Worm (Caenorhabditis elegans) whole organism, early embryonic: ENCODE results near the gene lit-1.

Experiments
- F13C5.2 ChIP-seq: sonication (generic microtip); optimal IDR thresholded peaks from 2 replicates; lab custom pipeline; 2017; ENCODE audit warnings: mild to moderate bottlenecking, missing genetic modification characterization, inconsistent platforms, missing compliant biosample characterization
- ama-1 ChIP-seq: fragments of 150-350 bp; optimal IDR thresholded peaks from 2 replicates; lab custom pipeline; 2014
- ceh-13 ChIP-seq: fragments of 200-800 bp; sonication (Bioruptor generic); optimal IDR thresholded peaks from 2 replicates; lab custom pipeline; 2018; ENCODE audit warnings: mild to moderate bottlenecking, missing genetic modification characterization, missing compliant biosample characterization
- ets-7 ChIP-seq: sonication (generic microtip); optimal IDR thresholded peaks from 2 replicates; lab custom pipeline; 2016; ENCODE audit warnings: missing genotype, missing genetic modification characterization, missing compliant biosample characterization
- hmbx-1 ChIP-seq: sonication (generic microtip); optimal IDR thresholded peaks from 2 replicates; lab custom pipeline; 2016; ENCODE audit warnings: mild to moderate bottlenecking, missing genetic modification characterization, missing compliant biosample characterization
- hnd-1 ChIP-seq: sonication (generic microtip); optimal IDR thresholded peaks from 2 replicates; lab custom pipeline; 2016; ENCODE audit warnings: missing genetic modification characterization, missing compliant biosample characterization
- pes-1 ChIP-seq: fragments of 200-800 bp; sonication (Bioruptor generic); IDR thresholded peaks from 2 replicates; pipeline ENCODE4 v1.3.6; 2022; ENCODE audit warnings: missing genetic modification reagents, missing genetic modification characterization, missing compliant biosample characterization
- scrt-1 ChIP-seq: fragments of 200-800 bp; sonication (Bioruptor generic); IDR thresholded peaks from 2 replicates; pipeline ENCODE4 v1.3.6; 2022; ENCODE audit warnings: missing genetic modification characterization, missing compliant biosample characterization
- tbx-11 ChIP-seq: fragments of 200-800 bp; sonication (Bioruptor generic); IDR thresholded peaks from 2 replicates; pipeline ENCODE4 v1.3.6; 2022; ENCODE audit warnings: missing genetic modification characterization, missing compliant biosample characterization
- tra-4 ChIP-seq: sonication (generic microtip); optimal IDR thresholded peaks from 2 replicates; lab custom pipeline; 2017; ENCODE audit warnings: missing genetic modification characterization, missing compliant biosample characterization

DNA sequence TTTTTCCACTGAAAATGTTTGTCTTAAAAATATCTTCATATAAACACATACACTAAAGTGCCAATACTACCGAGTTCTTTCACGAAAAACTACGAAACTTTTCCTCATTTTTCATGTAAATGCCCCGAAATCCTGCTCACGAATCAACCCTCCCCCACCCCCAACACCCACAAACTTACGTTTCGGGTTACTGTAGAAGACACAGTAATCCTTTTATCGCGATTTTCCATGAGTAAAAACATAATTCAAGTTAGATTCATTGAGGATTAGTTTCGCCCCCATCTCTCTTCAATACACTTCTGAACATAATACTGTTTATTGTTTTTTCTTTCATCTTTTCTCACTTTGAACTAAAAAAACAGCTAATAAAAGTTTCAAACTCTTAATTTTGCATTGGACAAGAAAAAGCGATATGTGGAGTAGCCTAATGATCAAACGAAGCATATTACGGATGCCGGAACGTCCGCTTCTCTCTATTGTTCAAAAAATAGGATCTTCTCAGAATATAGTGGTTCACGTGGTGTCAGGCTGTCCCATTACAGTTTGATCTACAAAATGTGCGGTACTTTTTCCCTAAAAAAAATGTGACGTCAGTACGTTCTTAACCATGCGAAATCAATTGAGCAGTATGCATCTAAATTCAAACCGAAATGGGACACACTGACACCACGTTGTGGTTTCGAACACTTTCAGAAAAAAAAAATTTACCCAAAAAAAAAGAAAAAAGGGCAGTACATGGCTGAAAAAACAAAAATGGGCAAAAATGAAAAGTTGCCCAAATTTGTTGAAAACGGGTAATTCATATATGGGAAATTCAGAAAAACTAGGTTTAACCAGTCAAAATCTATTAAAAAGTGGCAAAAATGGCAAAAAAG is 22.5 kb downstream of the lit-1 start:
- TF ChIP-seq hnd-1 (tag; lab: Kevin White, UChicago) (no peak), tra-4 (tag; lab: Kevin White, UChicago) (no peak), ets-7 (no peak), F13C5.2 (tag; lab: Kevin White, UChicago) (no peak), tbx-11 (no peak), ama-1 (lab: Kevin White, UChicago) (peak; percentile 9), hmbx-1 (tag; lab: Kevin White, UChicago) (no peak), scrt-1 (GFP tag; lab: Robert Waterston, UW) (no peak), ceh-13 (GFP tag; lab: Kevin White, UChicago) (no peak), pes-1 (no peak)
